4 worm cellular contexts compared by ENCODE assay signal in genomic region chrII:3990706-3991105, ce11.
A peak's percentile ranks its signal among the peaks of the same experiment; 100 is the strongest.
TF ChIP-seq lines count a peak whose summit lies in the region.

No protein-coding gene starts in this region.

TF ChIP-seq in whole organism, L1 larva, 84 proteins besides CTCF, POLR2A, EP300 and RAD21:
- TF ChIP-seq sptf-1 (tag; optimal IDR thresholded peaks at IDR 0.05; lab: Kevin White, UChicago) = no peak
- peak; percentile 87 for TF ChIP-seq elt-2 (tag; optimal IDR thresholded peaks at IDR 0.05; lab: Kevin White, UChicago)
- no peak for TF ChIP-seq mdl-1 (tag; optimal IDR thresholded peaks at IDR 0.05; lab: Kevin White, UChicago)
- TF ChIP-seq zag-1 (tag; optimal IDR thresholded peaks at IDR 0.05; lab: Kevin White, UChicago) = no peak
- no peak for TF ChIP-seq aha-1 (tag; optimal IDR thresholded peaks at IDR 0.05; lab: Kevin White, UChicago)
- TF ChIP-seq ceh-82 (tag; optimal IDR thresholded peaks at IDR 0.05; lab: Kevin White, UChicago) = no peak
- TF ChIP-seq sup-37 (GFP tag; optimal IDR thresholded peaks at IDR 0.05; lab: Kevin White, UChicago) = no peak
- no peak for TF ChIP-seq tlp-1 (tag; optimal IDR thresholded peaks at IDR 0.05; lab: Kevin White, UChicago)

TF ChIP-seq in whole organism, L2 larva, 48 proteins besides CTCF, POLR2A, EP300 and RAD21:
- TF ChIP-seq alr-1 (tag; optimal IDR thresholded peaks at IDR 0.05; lab: Kevin White, UChicago) (no peak), fos-1 (tag; optimal IDR thresholded peaks at IDR 0.05; lab: Kevin White, UChicago) (peak; percentile 81)
TF ChIP-seq in whole organism, L2 larva: peak in this region for 1.

TF ChIP-seq in whole organism, L3 larva, 47 proteins besides CTCF, POLR2A, EP300 and RAD21:
- TF ChIP-seq unc-39 (tag; optimal IDR thresholded peaks at IDR 0.05; lab: Kevin White, UChicago) (no peak), fos-1 (tag; optimal IDR thresholded peaks at IDR 0.05; lab: Kevin White, UChicago) (no peak), pqm-1 (tag; optimal IDR thresholded peaks at IDR 0.05; lab: Kevin White, UChicago) (peak; percentile 46), lin-39 (tag; optimal IDR thresholded peaks at IDR 0.05; lab: Kevin White, UChicago) (no peak), fkh-2 (tag; optimal IDR thresholded peaks at IDR 0.05; lab: Kevin White, UChicago) (no peak), ztf-4 (tag; optimal IDR thresholded peaks at IDR 0.05; lab: Kevin White, UChicago) (no peak), elt-2 (tag; optimal IDR thresholded peaks at IDR 0.05; lab: Kevin White, UChicago) (peak; percentile 85), hmg-11 (tag; optimal IDR thresholded peaks at IDR 0.05; lab: Kevin White, UChicago) (no peak)

TF ChIP-seq in whole organism, L4 larva, 104 proteins besides CTCF, POLR2A, EP300 and RAD21:
- TF ChIP-seq dmd-6 (GFP tag; IDR thresholded peaks at IDR 0.05; lab: Robert Waterston, UW) (peak; percentile 8; the same call in 1 of the 2 replicates), nhr-41 (GFP tag; IDR thresholded peaks at IDR 0.05; lab: Robert Waterston, UW) (no peak), fos-1 (tag; optimal IDR thresholded peaks at IDR 0.05; lab: Kevin White, UChicago) (no peak), dve-1 (tag; optimal IDR thresholded peaks at IDR 0.05; lab: Kevin White, UChicago; ENCODE audit: insufficient read depth) (peak; percentile 29), daf-16 (GFP tag; optimal IDR thresholded peaks at IDR 0.05; lab: Kevin White, UChicago) (no peak), daf-16 (tag; optimal IDR thresholded peaks at IDR 0.05; lab: Kevin White, UChicago) (peak; percentile 92), pqm-1 (tag; optimal IDR thresholded peaks at IDR 0.05; lab: Kevin White, UChicago) (peak; percentile 42)

Comparison
In these comparisons a context has a peak if more than half of its experiments do, and no peak if none do; other contexts are left out.
1. Of the 29 proteins assayed by ChIP-seq in both whole organism, L4 larva and whole organism, L1 larva: peak only in whole organism, L4 larva: pqm-1; only in whole organism, L1 larva: none; in both: none; in neither: 28.